Fruit fly (Drosophila melanogaster) whole organism, pupa: ENCODE measurements around the gene CG43063.

ENCODE experiments used
- CG17806 ChIP-seq: fragments of 200-800 bp; sonication (Bioruptor generic); optimal IDR thresholded peaks from 2 replicates; lab custom pipeline; 2018; ENCODE audit warnings: missing biosample characterization, mild to moderate bottlenecking, missing genetic modification characterization, moderate library complexity
- CG4496 ChIP-seq: fragments of 200-800 bp; sonication (Bioruptor generic); IDR thresholded peaks from 3 replicates; pipeline ENCODE4 v1.3.6; 2022; ENCODE audit warnings: missing biosample characterization, missing genetic modification characterization
- fd96Ca ChIP-seq: fragments of 200-800 bp; sonication (Bioruptor generic); IDR thresholded peaks from 3 replicates; pipeline ENCODE4 v1.3.6; 2022; ENCODE audit warnings: missing biosample characterization, missing genetic modification characterization

dm6 chr3R:13091666-13092065, 5.6 kb downstream of the CG43063 start:
- no peak for TF ChIP-seq fd96Ca (GFP tag; lab: Robert Waterston, UW)
- TF ChIP-seq CG4496 (GFP tag; lab: Robert Waterston, UW): peak; percentile 35; the same call in 1 of the 3 replicates
- no peak for TF ChIP-seq CG17806
